Fruit fly (Drosophila melanogaster): ENCODE results near the gene GluRIIA.

GluRIIA gene

dm6 chr2L:5569503-5569902 lies 14.6 kb downstream of the GluRIIA start (continued):
- TF ChIP-seq CG7963 (GFP tag; IDR thresholded peaks at IDR 0.05; ENCODE audit: partially characterized antibody), result no peak
- no peak for TF ChIP-seq CG15514 (GFP tag; optimal IDR thresholded peaks at IDR 0.05)
- no peak for TF ChIP-seq jing (GFP tag; optimal IDR thresholded peaks at IDR 0.05)
- TF ChIP-seq CG32772 (GFP tag; IDR thresholded peaks at IDR 0.05), result peak; percentile 44
- TF ChIP-seq CG10462 (GFP tag; optimal IDR thresholded peaks at IDR 0.05), result no peak
- no peak for TF ChIP-seq org-1 (GFP tag; optimal IDR thresholded peaks at IDR 0.05)
- TF ChIP-seq CG8944 (GFP tag; optimal IDR thresholded peaks at IDR 0.05), result no peak
- TF ChIP-seq onecut (GFP tag; IDR thresholded peaks at IDR 0.05), result no peak
- no peak for TF ChIP-seq Fer2 (tag; optimal IDR thresholded peaks at IDR 0.05)
- TF ChIP-seq kni (GFP tag; optimal IDR thresholded peaks at IDR 0.05), result no peak
- 0 out of 4 replicates have a peak, but pooled peaks have one; percentile 17 for TF ChIP-seq Gug (GFP tag; IDR thresholded peaks at IDR 0.05)
- no peak for TF ChIP-seq CG10209 (GFP tag; optimal IDR thresholded peaks at IDR 0.05)
- TF ChIP-seq bbx (GFP tag; IDR thresholded peaks at IDR 0.05; ENCODE audit: partially characterized antibody), result no peak
- no peak for TF ChIP-seq CG2678 (tag; optimal IDR thresholded peaks at IDR 0.05)
- TF ChIP-seq lilli (GFP tag; optimal IDR thresholded peaks at IDR 0.05), result peak; percentile 32
- TF ChIP-seq CG17186 (GFP tag; optimal IDR thresholded peaks at IDR 0.05), result no peak
- TF ChIP-seq CG13287 (GFP tag; IDR thresholded peaks at IDR 0.05; ENCODE audit: partially characterized antibody), result no peak
- no peak for TF ChIP-seq CG18011 (GFP tag; optimal IDR thresholded peaks at IDR 0.05)
- TF ChIP-seq CG12769 (tag; optimal IDR thresholded peaks at IDR 0.05), result no peak
- no peak for TF ChIP-seq emc (GFP tag; optimal IDR thresholded peaks at IDR 0.05)
- no peak for TF ChIP-seq CG10147 (GFP tag; optimal IDR thresholded peaks at IDR 0.05)
- no peak for TF ChIP-seq CG1647 (GFP tag; optimal IDR thresholded peaks at IDR 0.05)
- TF ChIP-seq CG4328 (GFP tag; optimal IDR thresholded peaks at IDR 0.05), result no peak
- TF ChIP-seq CG34422 (GFP tag; IDR thresholded peaks at IDR 0.05), result no peak
- no peak for TF ChIP-seq CG34376 (GFP tag; optimal IDR thresholded peaks at IDR 0.05)
- no peak for TF ChIP-seq crc (GFP tag; optimal IDR thresholded peaks at IDR 0.05)
- no peak for TF ChIP-seq wek (GFP tag; optimal IDR thresholded peaks at IDR 0.05)
- TF ChIP-seq Xrp1 (GFP tag; IDR thresholded peaks at IDR 0.05), result no peak; the same call in 1 of the 2 replicates
- TF ChIP-seq bcd (GFP tag; optimal IDR thresholded peaks at IDR 0.05), result peak; percentile 12
- TF ChIP-seq CG13775 (GFP tag; optimal IDR thresholded peaks at IDR 0.05), result no peak
- TF ChIP-seq toy (GFP tag; IDR thresholded peaks at IDR 0.05), result no peak
- TF ChIP-seq CG33213 (GFP tag; optimal IDR thresholded peaks at IDR 0.05), result no peak
- TF ChIP-seq Atf6 (GFP tag; IDR thresholded peaks at IDR 0.05), result no peak
- no peak for TF ChIP-seq CG6765 (GFP tag; optimal IDR thresholded peaks at IDR 0.05)
- no peak for TF ChIP-seq CG10321 (GFP tag; IDR thresholded peaks at IDR 0.05)
- 0 out of 3 replicates have a peak, but pooled peaks have one; percentile 43 for TF ChIP-seq CG11456 (GFP tag; IDR thresholded peaks at IDR 0.05)
- peak; percentile 67 for TF ChIP-seq CG2120 (GFP tag; optimal IDR thresholded peaks at IDR 0.05)
- TF ChIP-seq CG7987 (GFP tag; optimal IDR thresholded peaks at IDR 0.05), result no peak
- TF ChIP-seq sens-2 (GFP tag; IDR thresholded peaks at IDR 0.05), result no peak
- TF ChIP-seq CG12104 (GFP tag; optimal IDR thresholded peaks at IDR 0.05), result no peak
- TF ChIP-seq Xbp1 (GFP tag; optimal IDR thresholded peaks at IDR 0.05), result peak; percentile 9
- TF ChIP-seq Mad (GFP tag; optimal IDR thresholded peaks at IDR 0.05), result no peak
- TF ChIP-seq fd64A (GFP tag; optimal IDR thresholded peaks at IDR 0.05), result no peak
- TF ChIP-seq gt (GFP tag; IDR thresholded peaks at IDR 0.05), result no peak
- no peak for TF ChIP-seq sima (GFP tag; optimal IDR thresholded peaks at IDR 0.05)
- TF ChIP-seq Blimp-1 (GFP tag; optimal IDR thresholded peaks at IDR 0.05), result no peak
- no peak for TF ChIP-seq CG9797 (GFP tag; optimal IDR thresholded peaks at IDR 0.05)
- TF ChIP-seq trem (tag; optimal IDR thresholded peaks at IDR 0.05), result no peak
- no peak for TF ChIP-seq CG14860 (GFP tag; IDR thresholded peaks at IDR 0.05; ENCODE audit: partially characterized antibody)
- TF ChIP-seq pum (GFP tag; optimal IDR thresholded peaks at IDR 0.05), result no peak
- no peak for TF ChIP-seq CG17802 (tag; optimal IDR thresholded peaks at IDR 0.05)
